Fruit fly (Drosophila melanogaster) whole organism, pupa: ENCODE measurements around the gene Nepl18.
A peak's percentile ranks its signal among the peaks of the same experiment; 100 is the strongest.

Experiments used
- CG10348 ChIP-seq: fragments of 200-800 bp; sonication (Bioruptor generic); IDR thresholded peaks from 2 replicates; pipeline ENCODE4 v1.3.6; 2022; ENCODE audit warnings: missing biosample characterization, missing genetic modification characterization
- CG12605 ChIP-seq: fragments of 200-800 bp; sonication (Bioruptor generic); IDR thresholded peaks from 2 replicates; pipeline ENCODE4 v1.3.6; 2022; ENCODE audit warnings: missing biosample characterization, missing genetic modification characterization
- CG13204 ChIP-seq: fragments of 200-800 bp; sonication (Bioruptor generic); optimal IDR thresholded peaks from 2 replicates; lab custom pipeline; 2018; ENCODE audit warnings: missing biosample characterization, mild to moderate bottlenecking, missing genetic modification characterization, moderate library complexity
- CG14655 ChIP-seq: fragments of 200-800 bp; sonication (Bioruptor generic); optimal IDR thresholded peaks from 3 replicates; lab custom pipeline; 2017; ENCODE audit warnings: mild to moderate bottlenecking, missing biosample characterization, missing genetic modification reagents, missing genetic modification characterization
- CG15710 ChIP-seq: fragments of 200-800 bp; sonication (Bioruptor generic); optimal IDR thresholded peaks from 2 replicates; lab custom pipeline; 2018; ENCODE audit warnings: missing biosample characterization, mild to moderate bottlenecking, missing genetic modification characterization, moderate library complexity
- CG17806 ChIP-seq: fragments of 200-800 bp; sonication (Bioruptor generic); optimal IDR thresholded peaks from 2 replicates; lab custom pipeline; 2018; ENCODE audit warnings: missing biosample characterization, mild to moderate bottlenecking, missing genetic modification characterization, moderate library complexity
- CG32121 ChIP-seq: fragments of 200-800 bp; sonication (Bioruptor generic); IDR thresholded peaks from 2 replicates; pipeline ENCODE4 v1.3.6; 2022; ENCODE audit warnings: missing biosample characterization, missing genetic modification characterization
- CG34367 ChIP-seq: fragments of 200-800 bp; sonication (Bioruptor generic); optimal IDR thresholded peaks from 2 replicates; lab custom pipeline; 2018; ENCODE audit warnings: missing biosample characterization, mild to moderate bottlenecking, missing genetic modification characterization
- CG4496 ChIP-seq: fragments of 200-800 bp; sonication (Bioruptor generic); IDR thresholded peaks from 3 replicates; pipeline ENCODE4 v1.3.6; 2022; ENCODE audit warnings: missing biosample characterization, missing genetic modification characterization
- CG8159 ChIP-seq: fragments of 200-800 bp; sonication (Bioruptor generic); optimal IDR thresholded peaks from 3 replicates; lab custom pipeline; 2018; ENCODE audit warnings: missing biosample characterization, mild to moderate bottlenecking, missing genetic modification characterization, moderate library complexity
- CG8301 ChIP-seq: fragments of 200-800 bp; sonication (Bioruptor generic); optimal IDR thresholded peaks from 2 replicates; lab custom pipeline; 2018; ENCODE audit warnings: missing biosample characterization, mild to moderate bottlenecking, missing genetic modification characterization
- CG9948 ChIP-seq: fragments of 200-800 bp; sonication (Bioruptor generic); optimal IDR thresholded peaks from 2 replicates; lab custom pipeline; 2018; ENCODE audit warnings: missing biosample characterization, mild to moderate bottlenecking, missing genetic modification characterization, moderate library complexity
- D1 ChIP-seq: fragments of 200-800 bp; sonication (Bioruptor generic); optimal IDR thresholded peaks from 2 replicates; lab custom pipeline; 2018; ENCODE audit warnings: missing biosample characterization, mild to moderate bottlenecking, missing genetic modification characterization, moderate library complexity
- EcR ChIP-seq: fragments of 200-800 bp; sonication (Bioruptor generic); optimal IDR thresholded peaks from 3 replicates; lab custom pipeline; 2019; ENCODE audit warnings: missing biosample characterization, missing genetic modification characterization, mild to moderate bottlenecking, moderate library complexity, missing genetic modification reagents
- Ets98B ChIP-seq: fragments of 200-800 bp; sonication (Bioruptor generic); IDR thresholded peaks from 2 replicates; pipeline ENCODE4 v1.3.6; 2022; ENCODE audit warnings: missing biosample characterization, missing genetic modification characterization
- Pif1A ChIP-seq: fragments of 200-800 bp; sonication (Bioruptor generic); optimal IDR thresholded peaks from 3 replicates; lab custom pipeline; 2016; ENCODE audit warnings: missing biosample characterization, missing genetic modification characterization
- Pif1B ChIP-seq: fragments of 200-800 bp; sonication (Bioruptor generic); optimal IDR thresholded peaks from 3 replicates; lab custom pipeline; 2016; ENCODE audit warnings: missing biosample characterization, missing genetic modification characterization
- Snoo ChIP-seq: fragments of 200-800 bp; sonication (Bioruptor generic); optimal IDR thresholded peaks from 3 replicates; lab custom pipeline; 2017; ENCODE audit warnings: missing biosample characterization, mild to moderate bottlenecking, missing genetic modification characterization, inconsistent platforms
- fd96Ca ChIP-seq: fragments of 200-800 bp; sonication (Bioruptor generic); IDR thresholded peaks from 3 replicates; pipeline ENCODE4 v1.3.6; 2022; ENCODE audit warnings: missing biosample characterization, missing genetic modification characterization
- gl ChIP-seq: fragments of 200-800 bp; sonication (Bioruptor generic); optimal IDR thresholded peaks from 2 replicates; lab custom pipeline; 2018; ENCODE audit warnings: missing biosample characterization, mild to moderate bottlenecking, missing genetic modification characterization
- rn ChIP-seq: fragments of 200-800 bp; sonication (Bioruptor generic); IDR thresholded peaks from 2 replicates; pipeline ENCODE4 v1.3.6; 2022; ENCODE audit warnings: missing biosample characterization, missing genetic modification characterization

Gene Nepl18

dm6 chr3R:28840620-28841019 is 34.8 kb upstream of the Nepl18 start:
- TF ChIP-seq CG12605 (GFP tag; lab: Robert Waterston, UW) (no peak), CG4496 (GFP tag; lab: Robert Waterston, UW) (0 out of 3 replicates have a peak, but pooled peaks have one; percentile 27), EcR (GFP tag; lab: Kevin White, UChicago) (peak; percentile 58), CG15710 (no peak), Pif1A (GFP tag; lab: Kevin White, UChicago) (no peak)

dm6 chr3R:28841968-28842367 is 33.5 kb upstream of the Nepl18 start:
- TF ChIP-seq CG4496 (GFP tag; lab: Robert Waterston, UW) = peak; percentile 34; the same call in 1 of the 3 replicates
- peak; percentile 29; the same call in 1 of the 2 replicates for TF ChIP-seq CG32121 (GFP tag; lab: Robert Waterston, UW)
- TF ChIP-seq Ets98B = peak; percentile 48
- no peak for TF ChIP-seq CG34367
- TF ChIP-seq CG8301 (tag; lab: Kevin White, UChicago) = peak; percentile 70
- peak; percentile 50 for TF ChIP-seq CG8159 (tag; lab: Kevin White, UChicago)
- peak; percentile 10 for TF ChIP-seq CG15710
- no peak for TF ChIP-seq gl (tag; lab: Kevin White, UChicago)
- peak; percentile 13 for TF ChIP-seq CG17806 (tag; lab: Kevin White, UChicago)

dm6 chr3R:28842431-28842830 is 33.0 kb upstream of the Nepl18 start:
- no peak for TF ChIP-seq CG15710
- no peak for TF ChIP-seq CG13204 (GFP tag; lab: Kevin White, UChicago)
- no peak for TF ChIP-seq D1 (tag; lab: Kevin White, UChicago)
- no peak for TF ChIP-seq CG34367
- no peak for TF ChIP-seq CG12605 (GFP tag; lab: Robert Waterston, UW)
- TF ChIP-seq Pif1B (GFP tag; lab: Kevin White, UChicago) = no peak
- no peak for TF ChIP-seq fd96Ca (GFP tag; lab: Robert Waterston, UW)
- TF ChIP-seq CG9948 (tag; lab: Kevin White, UChicago) = no peak
- TF ChIP-seq gl (tag; lab: Kevin White, UChicago) = no peak
- no peak for TF ChIP-seq EcR (GFP tag; lab: Kevin White, UChicago)
- TF ChIP-seq CG10348 (GFP tag; lab: Robert Waterston, UW) = no peak

- no peak for TF ChIP-seq CG10348 (GFP tag; lab: Robert Waterston, UW)
- no peak for TF ChIP-seq CG13204 (GFP tag; lab: Kevin White, UChicago)
- no peak for TF ChIP-seq CG4496 (GFP tag; lab: Robert Waterston, UW)
- no peak for TF ChIP-seq CG14655 (GFP tag; lab: Kevin White, UChicago)
- no peak for TF ChIP-seq CG32121 (GFP tag; lab: Robert Waterston, UW)
- TF ChIP-seq D1 (tag; lab: Kevin White, UChicago) = no peak
- no peak for TF ChIP-seq CG15710
- no peak for TF ChIP-seq gl (tag; lab: Kevin White, UChicago)
- no peak for TF ChIP-seq Pif1A (GFP tag; lab: Kevin White, UChicago)
- no peak for TF ChIP-seq CG8159 (tag; lab: Kevin White, UChicago)
- no peak for TF ChIP-seq Ets98B
- no peak for TF ChIP-seq EcR (GFP tag; lab: Kevin White, UChicago)
- TF ChIP-seq CG12605 (GFP tag; lab: Robert Waterston, UW) = no peak
- TF ChIP-seq CG9948 (tag; lab: Kevin White, UChicago) = no peak
- no peak for TF ChIP-seq CG34367
These were observed 31.4 kb upstream of the Nepl18 start for dm6 chr3R:28843776-28844610.

- TF ChIP-seq CG34367 = no peak
- TF ChIP-seq CG17806 (tag; lab: Kevin White, UChicago) = no peak
- TF ChIP-seq CG9948 (tag; lab: Kevin White, UChicago) = no peak
- no peak; the same call in 2 of the 3 replicates for TF ChIP-seq CG4496 (GFP tag; lab: Robert Waterston, UW)
- TF ChIP-seq CG8159 (tag; lab: Kevin White, UChicago) = no peak
- TF ChIP-seq CG12605 (GFP tag; lab: Robert Waterston, UW) = peak; percentile 45; the same call in 1 of the 2 replicates
- TF ChIP-seq CG8301 (tag; lab: Kevin White, UChicago) = no peak
- TF ChIP-seq D1 (tag; lab: Kevin White, UChicago) = no peak
- peak; percentile 69 for TF ChIP-seq Ets98B
- peak; percentile 53 for TF ChIP-seq Pif1A (GFP tag; lab: Kevin White, UChicago)
- peak; percentile 51; the same call in 1 of the 3 replicates for TF ChIP-seq fd96Ca (GFP tag; lab: Robert Waterston, UW)
- no peak for TF ChIP-seq CG14655 (GFP tag; lab: Kevin White, UChicago)
- TF ChIP-seq Pif1B (GFP tag; lab: Kevin White, UChicago) = peak; percentile 31
- no peak for TF ChIP-seq CG32121 (GFP tag; lab: Robert Waterston, UW)
- TF ChIP-seq EcR (GFP tag; lab: Kevin White, UChicago) = no peak
- peak; percentile 5 for TF ChIP-seq Snoo
- TF ChIP-seq rn (GFP tag; lab: Robert Waterston, UW) = no peak
These were observed 30.6 kb upstream of the Nepl18 start, which contains the start of the genes Apc and spg for dm6 chr3R:28844611-28845376. Gene Apc (minus strand): TSS chr3R:28844748. Gene spg (plus strand): TSS chr3R:28845270.
